Fruit fly (Drosophila melanogaster) whole organism, embryonic: Measurements from ENCODE around the gene Nepl14.

Experiments used
- Aef1 ChIP-seq: fragments of 200-800 bp; sonication (Bioruptor generic); IDR thresholded peaks from 3 replicates; pipeline ENCODE4 v1.3.6; 2022; ENCODE audit warnings: missing biosample characterization, missing genetic modification characterization
- Antp ChIP-seq: fragments of 200-800 bp; sonication (Bioruptor generic); optimal IDR thresholded peaks from 3 replicates; lab custom pipeline; 2016; ENCODE audit warnings: missing biosample characterization, missing genetic modification characterization
- Bgb ChIP-seq: fragments of 200-800 bp; sonication (Bioruptor generic); IDR thresholded peaks from 2 replicates; pipeline ENCODE4 v1.3.6; 2022; ENCODE audit warnings: missing biosample characterization, missing genetic modification characterization; ENCODE audit not compliant: partially characterized antibody
- CG10321 ChIP-seq: fragments of 200-800 bp; sonication (Bioruptor generic); IDR thresholded peaks from 2 replicates; pipeline ENCODE4 v1.3.6; 2022; ENCODE audit warnings: missing biosample characterization, missing genetic modification characterization
- CG1602 ChIP-seq: fragments of 200-800 bp; sonication (Bioruptor generic); optimal IDR thresholded peaks from 3 replicates; lab custom pipeline; 2016; ENCODE audit warnings: missing biosample characterization, missing genetic modification characterization
- CG16779 ChIP-seq: fragments of 200-800 bp; sonication (Bioruptor generic); IDR thresholded peaks from 2 replicates; pipeline ENCODE4 v1.3.6; 2022; ENCODE audit warnings: missing biosample characterization, missing genetic modification characterization
- CG17829 ChIP-seq: fragments of 200-800 bp; optimal IDR thresholded peaks from 2 replicates; lab custom pipeline; 2019; ENCODE audit warnings: missing biosample characterization, mild to moderate bottlenecking, missing genetic modification characterization, moderate library complexity
- CG18011 ChIP-seq: fragments of 200-800 bp; sonication (Bioruptor generic); optimal IDR thresholded peaks from 2 replicates; lab custom pipeline; 2017; ENCODE audit warnings: missing biosample characterization, missing genetic modification characterization, mild to moderate bottlenecking, moderate library complexity, missing genotype
- CG18262 ChIP-seq: fragments of 200-800 bp; optimal IDR thresholded peaks from 3 replicates; lab custom pipeline; 2019; ENCODE audit warnings: missing biosample characterization, mild to moderate bottlenecking, missing genetic modification characterization, moderate library complexity
- CG2678 ChIP-seq: fragments of 200-800 bp; sonication (Bioruptor generic); optimal IDR thresholded peaks from 3 replicates; lab custom pipeline; 2019; ENCODE audit warnings: missing biosample characterization, mild to moderate bottlenecking, missing genetic modification characterization, moderate library complexity
- CG30020 ChIP-seq: fragments of 200-800 bp; optimal IDR thresholded peaks from 2 replicates; lab custom pipeline; 2019; ENCODE audit warnings: missing biosample characterization, mild to moderate bottlenecking, missing genetic modification characterization, moderate library complexity
- CG3995 ChIP-seq: fragments of 200-800 bp; sonication (Bioruptor generic); optimal IDR thresholded peaks from 3 replicates; lab custom pipeline; 2016; ENCODE audit warnings: missing biosample characterization, missing genetic modification characterization
- CG4282 ChIP-seq: fragments of 200-800 bp; sonication (Bioruptor generic); optimal IDR thresholded peaks from 2 replicates; lab custom pipeline; 2016; ENCODE audit warnings: missing biosample characterization, missing genetic modification characterization
- CG7786 ChIP-seq: fragments of 200-800 bp; sonication (Bioruptor generic); optimal IDR thresholded peaks from 2 replicates; lab custom pipeline; 2016; ENCODE audit warnings: missing biosample characterization, missing genetic modification characterization
- CG8944 ChIP-seq: fragments of 200-800 bp; sonication (Bioruptor generic); optimal IDR thresholded peaks from 3 replicates; lab custom pipeline; 2016; ENCODE audit warnings: missing biosample characterization, missing genetic modification characterization
- CG9817 ChIP-seq: fragments of 200-800 bp; sonication (Bioruptor generic); optimal IDR thresholded peaks from 2 replicates; lab custom pipeline; 2018; ENCODE audit warnings: missing biosample characterization, mild to moderate bottlenecking, missing genetic modification characterization, moderate library complexity
- CTCF ChIP-seq: fragments of 200-800 bp; sonication (Bioruptor generic); optimal IDR thresholded peaks from 2 replicates; lab custom pipeline; 2017; ENCODE audit warnings: missing biosample characterization, mild to moderate bottlenecking, missing genetic modification characterization, moderate library complexity
- Dip2 ChIP-seq: fragments of 200-800 bp; sonication (Bioruptor generic); IDR thresholded peaks from 2 replicates; pipeline ENCODE4 v1.3.6; 2022; ENCODE audit warnings: missing biosample characterization, missing genetic modification characterization
- E2f1 ChIP-seq: fragments of 200-800 bp; sonication (Bioruptor generic); IDR thresholded peaks from 2 replicates; pipeline ENCODE4 v1.3.6; 2022; ENCODE audit warnings: missing biosample characterization, missing genetic modification characterization
- ERR ChIP-seq: fragments of 200-800 bp; sonication (Bioruptor generic); optimal IDR thresholded peaks from 2 replicates; lab custom pipeline; 2016; ENCODE audit warnings: missing biosample characterization, missing genetic modification characterization
- Fer3 ChIP-seq: fragments of 200-800 bp; sonication (Bioruptor generic); optimal IDR thresholded peaks from 2 replicates; lab custom pipeline; 2018; ENCODE audit warnings: missing biosample characterization, mild to moderate bottlenecking, missing genetic modification characterization, moderate library complexity
- HHEX ChIP-seq: fragments of 200-800 bp; sonication (Bioruptor generic); optimal IDR thresholded peaks from 3 replicates; lab custom pipeline; 2017; ENCODE audit warnings: missing biosample characterization, mild to moderate bottlenecking, missing genetic modification characterization, missing genetic modification reagents
- HmgZ ChIP-seq: fragments of 200-800 bp; sonication (Bioruptor generic); optimal IDR thresholded peaks from 2 replicates; lab custom pipeline; 2018; ENCODE audit warnings: missing biosample characterization, mild to moderate bottlenecking, missing genetic modification characterization
- Hr78 ChIP-seq, 2 experiments: fragments of 200-800 bp in 1 of 2; fragments of >200 bp in 1 of 2; sonication (Bioruptor generic) in 1 of 2; optimal IDR thresholded peaks; 2 replicates each; lab custom pipeline; 2017 to 2019; ENCODE audit warnings: missing biosample characterization in 2 of 2, missing genetic modification characterization in 2 of 2, mild to moderate bottlenecking in 1 of 2, moderate library complexity in 1 of 2
- Kr ChIP-seq: fragments of 200-800 bp; sonication (Bioruptor generic); optimal IDR thresholded peaks from 2 replicates; lab custom pipeline; 2017; ENCODE audit warnings: missing biosample characterization, mild to moderate bottlenecking, missing genetic modification characterization
- Nf-YA ChIP-seq: fragments of 200-800 bp; sonication (Bioruptor generic); IDR thresholded peaks from 2 replicates; pipeline ENCODE4 v1.3.6; 2022; ENCODE audit warnings: missing biosample characterization, missing genetic modification characterization
- NfI ChIP-seq: fragments of 200-800 bp; sonication (Bioruptor generic); optimal IDR thresholded peaks from 3 replicates; lab custom pipeline; 2018; ENCODE audit warnings: missing biosample characterization, mild to moderate bottlenecking, missing genetic modification characterization, moderate library complexity
- Oaz ChIP-seq: fragments of 200-800 bp; sonication (Bioruptor generic); IDR thresholded peaks from 2 replicates; pipeline ENCODE4 v1.3.6; 2022; ENCODE audit warnings: missing biosample characterization, missing genetic modification characterization
- Rfx ChIP-seq: fragments of 200-800 bp; sonication (Bioruptor generic); IDR thresholded peaks from 2 replicates; pipeline ENCODE4 v1.3.6; 2022; ENCODE audit warnings: missing biosample characterization, missing genetic modification characterization
- Sry-β ChIP-seq: fragments of 200-800 bp; sonication (Bioruptor generic); optimal IDR thresholded peaks from 2 replicates; lab custom pipeline; 2018; ENCODE audit warnings: missing biosample characterization, mild to moderate bottlenecking, missing genetic modification characterization, moderate library complexity
- ara ChIP-seq: fragments of 200-800 bp; sonication (Bioruptor generic); IDR thresholded peaks from 2 replicates; pipeline ENCODE4 v1.3.6; 2022; ENCODE audit warnings: missing biosample characterization, missing genetic modification characterization
- az2 ChIP-seq: fragments of 200-800 bp; sonication (Bioruptor generic); optimal IDR thresholded peaks from 3 replicates; lab custom pipeline; 2016; ENCODE audit warnings: missing biosample characterization, missing genetic modification characterization
- chif ChIP-seq, 2 experiments: fragments of 200-800 bp; sonication (Bioruptor generic); optimal IDR thresholded peaks; 3 replicates each; lab custom pipeline; 2016; ENCODE audit warnings: missing biosample characterization in 2 of 2, missing genetic modification characterization in 2 of 2
- danr ChIP-seq: fragments of 200-800 bp; sonication (Bioruptor generic); IDR thresholded peaks from 2 replicates; pipeline ENCODE4 v1.3.6; 2022; ENCODE audit warnings: missing biosample characterization, missing genetic modification characterization
- disco-r ChIP-seq: fragments of 200-800 bp; sonication (Bioruptor generic); optimal IDR thresholded peaks from 2 replicates; lab custom pipeline; 2016; ENCODE audit warnings: missing biosample characterization, missing genetic modification characterization
- dm ChIP-seq: fragments of 200-800 bp; sonication (Bioruptor generic); optimal IDR thresholded peaks from 3 replicates; lab custom pipeline; 2016; ENCODE audit warnings: missing biosample characterization, missing genetic modification characterization
- eyg ChIP-seq: fragments of 200-800 bp; sonication (Bioruptor generic); optimal IDR thresholded peaks from 3 replicates; lab custom pipeline; 2016; ENCODE audit warnings: missing biosample characterization, missing genetic modification characterization
- fu2 ChIP-seq: fragments of 200-800 bp; sonication (Bioruptor generic); optimal IDR thresholded peaks from 2 replicates; lab custom pipeline; 2016; ENCODE audit warnings: missing biosample characterization, missing genetic modification characterization
- gem ChIP-seq: fragments of 200-800 bp; sonication (Bioruptor generic); optimal IDR thresholded peaks from 2 replicates; lab custom pipeline; 2019; ENCODE audit warnings: missing biosample characterization, mild to moderate bottlenecking, missing genetic modification characterization, moderate library complexity
- gsb-n ChIP-seq: fragments of 200-800 bp; sonication (Bioruptor generic); optimal IDR thresholded peaks from 3 replicates; lab custom pipeline; 2018; ENCODE audit warnings: missing biosample characterization, mild to moderate bottlenecking, missing genetic modification characterization
- hbn ChIP-seq: fragments of 200-800 bp; sonication (Bioruptor generic); IDR thresholded peaks from 2 replicates; pipeline ENCODE4 v1.3.6; 2022; ENCODE audit warnings: missing biosample characterization, missing genetic modification characterization; ENCODE audit not compliant: partially characterized antibody
- ken ChIP-seq: fragments of 200-800 bp; sonication (Bioruptor generic); IDR thresholded peaks from 3 replicates; pipeline ENCODE4 v1.3.6; 2022; ENCODE audit warnings: missing biosample characterization, missing genetic modification characterization
- lab ChIP-seq: fragments of 200-800 bp; sonication (Bioruptor generic); optimal IDR thresholded peaks from 3 replicates; lab custom pipeline; 2017; ENCODE audit warnings: missing biosample characterization, missing genetic modification characterization, mild to moderate bottlenecking, moderate library complexity, missing genetic modification reagents
- mam ChIP-seq: fragments of 200-800 bp; sonication (Bioruptor generic); optimal IDR thresholded peaks from 3 replicates; lab custom pipeline; 2016; ENCODE audit warnings: missing biosample characterization, missing genetic modification characterization
- nmo ChIP-seq: fragments of 200-800 bp; sonication (Bioruptor generic); optimal IDR thresholded peaks from 2 replicates; lab custom pipeline; 2018; ENCODE audit warnings: missing biosample characterization, mild to moderate bottlenecking, missing genetic modification characterization, moderate library complexity
- odd ChIP-seq: fragments of 200-800 bp; sonication (Bioruptor generic); optimal IDR thresholded peaks from 2 replicates; lab custom pipeline; 2017; ENCODE audit warnings: missing biosample characterization, mild to moderate bottlenecking, missing genetic modification characterization
- pnt ChIP-seq: fragments of 200-800 bp; sonication (Bioruptor generic); optimal IDR thresholded peaks from 3 replicates; lab custom pipeline; 2016; ENCODE audit warnings: missing biosample characterization, missing genetic modification characterization
- sqz ChIP-seq: fragments of 200-800 bp; sonication (Bioruptor generic); optimal IDR thresholded peaks from 3 replicates; lab custom pipeline; 2018; ENCODE audit warnings: missing biosample characterization, mild to moderate bottlenecking, missing genetic modification characterization
- stwl ChIP-seq: fragments of 200-800 bp; sonication (Bioruptor generic); optimal IDR thresholded peaks from 3 replicates; lab custom pipeline; 2018; ENCODE audit warnings: missing biosample characterization, mild to moderate bottlenecking, missing genetic modification characterization, moderate library complexity
- tin ChIP-seq: fragments of 200-800 bp; sonication (Bioruptor generic); optimal IDR thresholded peaks from 3 replicates; lab custom pipeline; 2016; ENCODE audit warnings: missing biosample characterization, missing genetic modification characterization
- tup ChIP-seq: fragments of 200-800 bp; sonication (Bioruptor generic); optimal IDR thresholded peaks from 2 replicates; lab custom pipeline; 2016; ENCODE audit warnings: missing biosample characterization, mild to moderate bottlenecking, missing genetic modification characterization, moderate library complexity
- yki ChIP-seq: fragments of >200 bp; optimal IDR thresholded peaks from 3 replicates; lab custom pipeline; 2018

Nepl14 gene

DNA sequence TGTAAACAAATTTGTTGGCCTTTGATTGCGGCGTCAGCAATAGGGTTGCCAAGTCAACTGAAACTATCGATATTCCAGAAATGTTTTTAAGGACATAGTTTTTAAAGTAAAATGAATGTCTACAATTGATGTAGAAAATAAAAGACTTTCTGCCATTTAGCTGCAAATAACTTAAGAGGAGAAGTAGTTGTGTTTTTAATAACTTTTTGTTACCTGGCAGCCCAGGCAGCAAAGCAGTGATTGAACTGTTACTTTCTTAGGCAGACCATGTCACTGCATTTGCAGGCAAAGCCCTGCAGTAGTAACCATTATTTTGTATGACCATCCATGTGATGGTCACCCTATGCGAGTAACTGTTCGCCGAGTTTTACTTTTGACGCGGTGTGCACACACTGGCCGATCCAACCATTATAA is 13.0 kb downstream of the Nepl14 start, which contains the start of the genes rumi, CG7029 and Usp12-46 (continued):
- TF ChIP-seq Rfx (peak; percentile 89), CG4282 (GFP tag; lab: Kevin White, UChicago) (peak; percentile 75), ERR (GFP tag; lab: Kevin White, UChicago) (peak; percentile 83), yki (lab: Kevin White, UChicago) (no peak), odd (GFP tag; lab: Kevin White, UChicago) (no peak), Dip2 (GFP tag; lab: Robert Waterston, UW) (no peak), hbn (GFP tag; lab: Robert Waterston, UW) (peak; percentile 75), ara (GFP tag; lab: Robert Waterston, UW) (peak; percentile 79), gem (tag; lab: Kevin White, UChicago) (peak; percentile 92), tup (GFP tag; lab: Kevin White, UChicago) (peak; percentile 38), mam (GFP tag; lab: Kevin White, UChicago) (peak; percentile 91), tin (GFP tag; lab: Kevin White, UChicago) (peak; percentile 87), CG1602 (GFP tag; lab: Kevin White, UChicago) (peak; percentile 90), CG2678 (tag; lab: Kevin White, UChicago) (no peak), chif (GFP tag; optimal IDR thresholded peaks at IDR 0.05; lab: Kevin White, UChicago) (peak; percentile 87 to 93), lab (GFP tag; lab: Kevin White, UChicago) (peak; percentile 90), Nf-YA (GFP tag; lab: Robert Waterston, UW) (peak; percentile 74), CTCF (GFP tag; lab: Kevin White, UChicago) (no peak), CG30020 (tag; lab: Kevin White, UChicago) (peak; percentile 65), gsb-n (tag; lab: Kevin White, UChicago) (no peak), ken (GFP tag; lab: Robert Waterston, UW) (peak; percentile 89), nmo (peak; percentile 93), CG3995 (GFP tag; lab: Kevin White, UChicago) (peak; percentile 100), CG18011 (GFP tag; lab: Kevin White, UChicago) (peak; percentile 67), CG16779 (GFP tag; lab: Robert Waterston, UW) (peak; percentile 76; the same call in 1 of the 2 replicates), dm (GFP tag; lab: Kevin White, UChicago) (peak; percentile 76), Kr (GFP tag; lab: Kevin White, UChicago) (no peak), pnt (GFP tag; lab: Kevin White, UChicago) (peak; percentile 80), stwl (peak; percentile 88), Bgb (peak; percentile 72), disco-r (peak; percentile 57), fu2 (GFP tag; lab: Kevin White, UChicago) (peak; percentile 90), Antp (GFP tag; lab: Kevin White, UChicago) (peak; percentile 93), CG10321 (GFP tag; lab: Robert Waterston, UW) (peak; percentile 62), CG8944 (peak; percentile 91), Hr78 (GFP tag; optimal IDR thresholded peaks at IDR 0.05; lab: Kevin White, UChicago) (no peak), CG9817 (tag; lab: Kevin White, UChicago) (peak; percentile 89), NfI (GFP tag; lab: Kevin White, UChicago) (peak; percentile 81), Aef1 (peak; percentile 84), CG18262 (tag; lab: Kevin White, UChicago) (peak; percentile 83), az2 (peak; percentile 89), Oaz (GFP tag; lab: Robert Waterston, UW) (peak; percentile 77), HmgZ (peak; percentile 96), sqz (GFP tag; lab: Kevin White, UChicago) (peak; percentile 57), Fer3 (peak; percentile 84), E2f1 (GFP tag; lab: Robert Waterston, UW) (peak; percentile 77), eyg (peak; percentile 58), danr (GFP tag; lab: Robert Waterston, UW) (peak; percentile 53; the same call in 1 of the 2 replicates), Sry-β (GFP tag; lab: Kevin White, UChicago) (peak; percentile 21), HHEX (GFP tag; lab: Kevin White, UChicago) (peak; percentile 77), CG17829 (peak; percentile 86), CG7786 (GFP tag; lab: Kevin White, UChicago) (peak; percentile 92)
